Fruit fly (Drosophila melanogaster): ENCODE results near the gene CG2006.

DNA sequence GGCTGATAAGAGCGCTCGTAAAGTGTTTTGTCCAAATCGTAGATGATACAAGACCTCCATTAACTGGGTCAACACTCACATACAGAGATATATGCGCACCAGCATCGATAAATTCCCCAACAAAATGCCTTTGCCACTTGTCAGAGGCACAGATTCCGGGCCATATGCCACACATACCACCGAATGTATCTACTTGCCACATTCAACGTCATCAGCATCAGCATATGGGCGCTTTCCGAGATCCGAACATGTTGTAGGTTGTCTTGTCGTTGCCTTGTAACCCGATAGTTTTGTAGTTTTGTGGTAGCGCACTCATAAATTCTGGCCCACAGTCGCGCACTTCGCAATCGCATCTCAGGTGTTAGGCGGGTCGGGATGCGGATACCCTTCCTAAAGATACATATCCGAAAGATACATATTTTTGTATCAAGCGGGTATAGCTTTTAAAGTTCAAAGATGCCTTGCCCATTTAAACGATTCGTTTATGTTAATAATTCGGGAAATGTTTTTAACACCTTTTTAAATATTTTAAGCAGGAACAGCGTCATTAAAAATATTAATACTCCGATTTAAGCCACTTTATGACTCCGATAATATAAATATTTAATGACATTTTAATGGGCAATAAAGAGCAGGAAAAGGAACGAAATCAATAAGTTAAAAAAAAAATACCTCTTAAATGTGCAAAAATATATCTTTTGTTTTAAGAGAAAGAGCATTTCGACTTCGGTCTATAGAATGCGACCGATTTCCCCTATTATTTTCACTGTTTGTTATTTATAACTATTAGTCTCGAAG, 34.9 kb downstream of the CG2006 start:
- TF ChIP-seq EcR (GFP tag; optimal IDR thresholded peaks at IDR 0.05) (no peak), Ets98B (GFP tag; IDR thresholded peaks at IDR 0.05) (no peak), gl (tag; optimal IDR thresholded peaks at IDR 0.05) (no peak), CG34367 (tag; optimal IDR thresholded peaks at IDR 0.05) (no peak), CG17806 (tag; optimal IDR thresholded peaks at IDR 0.05) (no peak), fd96Ca (GFP tag; IDR thresholded peaks at IDR 0.05) (no peak)
